Worm (Caenorhabditis elegans): ENCODE data around the gene F32G8.3.
A peak's percentile ranks its signal among the peaks of the same experiment; 100 is the strongest.

F32G8.3 gene

DNA sequence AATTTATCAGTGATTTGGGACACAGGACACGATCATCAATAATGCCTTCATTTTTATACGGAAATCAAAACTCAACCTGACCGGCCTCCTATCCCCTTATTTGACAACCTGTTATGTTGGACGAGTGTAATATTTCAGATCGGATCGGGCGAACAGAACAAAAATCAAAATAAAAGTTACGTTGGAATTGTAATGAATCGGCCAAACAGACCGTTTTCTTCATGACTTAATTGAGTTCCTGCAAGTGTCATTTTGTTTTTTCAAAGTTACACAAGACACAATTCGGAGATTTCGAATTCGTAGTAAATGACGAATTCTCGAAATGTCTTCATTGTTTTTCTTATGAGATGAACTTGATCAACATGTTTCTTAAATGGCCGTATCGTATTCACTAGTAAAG lies at the start of gene F32G8.3:
Gene F32G8.3, minus strand, starts transcription at position 101 of the 400 bp plus-strand sequence.
- no peak for TF ChIP-seq mxl-3 (GFP tag; optimal IDR thresholded peaks at IDR 0.05)

DNA sequence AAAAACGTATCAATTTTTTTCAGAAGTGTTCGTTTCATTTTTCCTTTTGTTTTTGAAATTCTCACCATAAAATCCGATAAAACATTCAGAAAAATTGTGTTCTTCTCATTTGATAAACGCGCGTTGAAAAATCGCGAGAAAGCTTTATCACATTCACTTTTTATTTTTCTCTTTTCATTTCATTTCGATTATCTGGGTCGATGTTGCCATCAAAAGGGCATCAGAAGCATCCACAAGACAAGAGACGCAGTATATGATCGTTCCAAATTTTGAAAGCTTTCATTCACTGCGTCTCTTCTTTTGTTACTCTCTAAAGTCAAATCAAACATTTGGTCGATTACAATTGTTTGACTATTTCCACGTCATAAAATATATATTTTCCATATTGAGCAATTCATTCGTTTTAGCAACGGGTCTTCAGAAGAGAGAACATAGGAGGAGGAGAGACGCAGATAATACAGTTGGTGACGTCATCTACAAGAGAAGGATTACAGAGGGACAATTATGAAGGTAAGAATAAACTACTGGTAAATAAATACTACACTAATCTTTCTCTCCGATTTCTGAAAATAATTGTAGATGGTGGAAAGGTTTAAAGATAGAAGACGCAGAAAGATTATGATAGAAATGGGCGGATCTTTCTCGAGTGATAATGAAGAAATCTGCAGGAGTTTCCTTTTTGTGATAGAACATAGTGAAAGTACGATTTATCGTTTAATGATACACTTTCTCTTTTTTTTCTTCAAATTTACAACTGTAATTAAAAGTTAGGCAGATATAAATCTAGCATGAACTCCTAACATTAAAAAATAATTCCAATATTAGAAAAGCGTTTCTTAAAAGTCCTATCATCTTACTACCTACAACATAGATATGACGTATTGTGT lies 47.2 kb upstream of the F32G8.3 start, which contains the start of gene H27A22.1:
Gene H27A22.1, plus strand, starts transcription at position 505 of the 887 bp plus-strand sequence.
- no peak for TF ChIP-seq daf-16 (GFP tag; optimal IDR thresholded peaks at IDR 0.05)
- TF ChIP-seq daf-16 (tag; optimal IDR thresholded peaks at IDR 0.05) = peak; percentile 4
- no peak for TF ChIP-seq mxl-2 (GFP tag; conservative IDR thresholded peaks at IDR 0.05)
- TF ChIP-seq aha-1 (tag) = peak; percentile 96

DNA sequence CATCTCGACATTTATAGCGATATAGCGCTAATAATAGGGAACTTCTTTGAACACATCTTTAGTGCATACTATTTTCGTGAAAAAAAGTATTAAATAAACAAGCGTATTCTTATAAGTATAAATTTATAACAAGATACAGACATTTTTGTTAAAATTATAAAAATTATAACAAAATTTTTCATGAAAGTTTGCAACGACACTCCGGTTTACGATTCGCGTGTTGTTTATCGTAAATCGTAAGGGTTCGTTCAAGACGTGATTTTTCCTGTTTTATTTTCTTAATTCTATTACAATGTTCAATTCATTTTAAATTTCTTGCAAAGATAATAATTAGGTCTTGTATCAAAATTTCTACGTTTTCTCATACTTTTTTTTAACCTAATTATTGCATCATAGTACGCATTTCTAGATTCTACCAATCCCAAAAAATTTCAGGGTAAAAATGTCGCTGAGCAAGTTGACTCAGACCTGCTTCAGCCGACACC lies 43.6 kb upstream of the F32G8.3 start, which contains the start of gene scpl-4:
Gene scpl-4, plus strand, starts transcription at position 435 of the 485 bp plus-strand sequence.
- TF ChIP-seq sdz-12 (GFP tag; optimal IDR thresholded peaks at IDR 0.05) (no peak), R02D3.7 (tag; optimal IDR thresholded peaks at IDR 0.05) (peak; percentile 21), php-3 (GFP tag; IDR thresholded peaks at IDR 0.05) (no peak), T20F7.1 (GFP tag; optimal IDR thresholded peaks at IDR 0.05) (peak; percentile 88)

DNA sequence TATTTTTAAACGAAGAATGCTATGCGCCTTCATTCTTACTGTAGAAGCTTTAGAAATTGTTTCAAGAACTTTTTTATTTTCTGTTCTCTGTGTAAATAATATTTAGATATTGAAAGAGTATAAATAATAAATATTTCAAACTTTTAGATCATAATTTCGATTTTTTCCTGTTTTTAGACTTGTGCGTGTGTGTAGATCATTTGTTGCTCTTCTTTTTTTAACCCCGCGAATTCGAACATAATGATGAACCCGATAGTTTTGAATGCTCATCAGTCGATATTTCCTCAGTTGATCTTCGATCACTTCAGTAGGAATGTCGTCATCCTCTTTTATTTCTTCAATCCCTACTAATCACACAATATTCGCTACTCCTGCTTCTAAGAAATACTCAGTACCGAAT lies 42.1 kb upstream of the F32G8.3 start, which contains the start of gene T21C9.13:
Gene T21C9.13, plus strand, starts transcription at position 33 of the 400 bp plus-strand sequence.
- TF ChIP-seq ceh-62 (tag; optimal IDR thresholded peaks at IDR 0.05) (no peak), ceh-82 (tag; optimal IDR thresholded peaks at IDR 0.05) (no peak), mxl-3 (GFP tag; optimal IDR thresholded peaks at IDR 0.05) (no peak), daf-12 (tag; optimal IDR thresholded peaks at IDR 0.05) (no peak), ama-1 (optimal IDR thresholded peaks at IDR 0.05) (no peak), cey-2 (tag; optimal IDR thresholded peaks at IDR 0.05; ENCODE audit: borderline replicate concordance, insufficient read depth) (no peak), lin-38 (GFP tag; IDR thresholded peaks at IDR 0.05) (no peak), dmd-6 (GFP tag; IDR thresholded peaks at IDR 0.05) (no peak), unc-62 (GFP tag; optimal IDR thresholded peaks at IDR 0.05 in 1 of 2) (no peak), unc-62 (tag; optimal IDR thresholded peaks at IDR 0.05) (no peak), duxl-1 (tag; optimal IDR thresholded peaks at IDR 0.05; ENCODE audit: poor library complexity) (no peak), php-3 (GFP tag; IDR thresholded peaks at IDR 0.05) (no peak), attf-4 (tag; optimal IDR thresholded peaks at IDR 0.05) (no peak), F44E2.7 (GFP tag; IDR thresholded peaks at IDR 0.05) (no peak), tag-97 (GFP tag; IDR thresholded peaks at IDR 0.05) (no peak), nhr-28 (tag; optimal IDR thresholded peaks at IDR 0.05) (no peak), zfp-3 (GFP tag; conservative IDR thresholded peaks at IDR 0.05) (no peak), jun-1 (tag; optimal IDR thresholded peaks at IDR 0.05) (no peak), madf-5 (GFP tag; IDR thresholded peaks at IDR 0.05) (no peak), ztf-7 (tag; optimal IDR thresholded peaks at IDR 0.05) (no peak), nhr-77 (tag; optimal IDR thresholded peaks at IDR 0.05) (no peak)

DNA sequence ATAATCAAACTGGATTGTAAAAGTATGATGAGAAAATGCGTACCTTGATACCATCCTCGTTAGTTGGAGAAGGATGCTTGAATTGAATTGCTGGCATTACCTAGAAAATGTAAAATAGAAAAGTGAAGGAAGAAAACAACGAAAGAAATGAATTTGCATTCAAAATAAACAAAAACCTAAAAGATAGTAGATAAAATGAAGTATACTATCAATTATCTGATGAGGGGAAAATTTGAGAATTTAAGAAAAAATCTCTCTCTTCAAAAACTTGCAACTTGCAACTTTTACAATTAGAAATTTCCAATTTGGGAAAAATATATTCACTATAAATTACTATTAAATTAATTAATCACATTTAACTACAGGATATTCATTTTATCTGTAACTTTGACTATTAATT lies 39.7 kb upstream of the F32G8.3 start, which contains the start of gene T21C9.11:
Gene T21C9.11, minus strand, starts transcription at position 101 of the 400 bp plus-strand sequence.
- no peak for TF ChIP-seq nhr-6 (tag; optimal IDR thresholded peaks at IDR 0.05)
- TF ChIP-seq dmd-6 (GFP tag; IDR thresholded peaks at IDR 0.05) = no peak
- TF ChIP-seq arid-1 (GFP tag; conservative IDR thresholded peaks at IDR 0.05) = no peak
- TF ChIP-seq spr-3 (GFP tag; optimal IDR thresholded peaks at IDR 0.05) = no peak
- no peak for TF ChIP-seq ceh-32 (tag; optimal IDR thresholded peaks at IDR 0.05; ENCODE audit: poor library complexity)
- no peak for TF ChIP-seq aha-1 (tag)
